Fruit fly (Drosophila melanogaster) whole organism, wandering third instar larva: ENCODE results near the gene Mettl2.

Experiments used
- Abd-B ChIP-seq: fragments of >200 bp; optimal IDR thresholded peaks from 2 replicates; lab custom pipeline; 2017; ENCODE audit warnings: missing biosample characterization, missing genetic modification characterization
- CG32264 ChIP-seq: fragments of 200-800 bp; sonication (Bioruptor generic); optimal IDR thresholded peaks from 2 replicates; lab custom pipeline; 2016; ENCODE audit warnings: missing biosample characterization, missing genetic modification characterization
- CrebA ChIP-seq: fragments of 200-800 bp; sonication (Bioruptor generic); optimal IDR thresholded peaks from 2 replicates; lab custom pipeline; 2016; ENCODE audit warnings: missing biosample characterization, mild to moderate bottlenecking, missing genetic modification characterization, borderline replicate concordance
- Dfd ChIP-seq: fragments of >200 bp; optimal IDR thresholded peaks from 2 replicates; lab custom pipeline; 2017; ENCODE audit warnings: missing biosample characterization, missing genetic modification characterization
- Dif ChIP-seq: fragments of 200-275, 200-300 bp; sonication (Bioruptor generic); optimal IDR thresholded peaks from 2 replicates; lab custom pipeline; 2018; ENCODE audit warnings: missing biosample characterization, missing genetic modification characterization; ENCODE audit not compliant: partially characterized antibody
- GATAd ChIP-seq: sonication (Bioruptor generic); optimal IDR thresholded peaks from 2 replicates; lab custom pipeline; 2016; ENCODE audit warnings: missing biosample characterization, missing genetic modification characterization
- HLH106 ChIP-seq: fragments of 200-800 bp; optimal IDR thresholded peaks from 3 replicates; lab custom pipeline; 2019; ENCODE audit warnings: missing biosample characterization, mild to moderate bottlenecking, missing genetic modification characterization, moderate library complexity
- Hnf4 ChIP-seq: fragments of 200-800 bp; sonication (Bioruptor generic); optimal IDR thresholded peaks from 2 replicates; lab custom pipeline; 2016; ENCODE audit warnings: missing biosample characterization, mild to moderate bottlenecking, missing genetic modification characterization
- Hr83 ChIP-seq: fragments of 200-300 bp; sonication (Bioruptor generic); optimal IDR thresholded peaks from 2 replicates; lab custom pipeline; 2016; ENCODE audit warnings: missing biosample characterization, mild to moderate bottlenecking, missing genetic modification characterization, moderate library complexity; ENCODE audit not compliant: poor library complexity, severe bottlenecking
- Mio ChIP-seq: sonication (Bioruptor generic); optimal IDR thresholded peaks from 2 replicates; lab custom pipeline; 2016; ENCODE audit warnings: missing biosample characterization, missing genetic modification characterization
- Myc ChIP-seq: fragments of >200 bp; optimal IDR thresholded peaks from 2 replicates; lab custom pipeline; 2017
- N ChIP-seq: fragments of >200 bp; optimal IDR thresholded peaks from 2 replicates; lab custom pipeline; 2018; ENCODE audit warnings: missing biosample characterization, missing external identifiers, missing genetic modification characterization
- OdsH ChIP-seq: fragments of 200-800 bp; sonication (Bioruptor generic); optimal IDR thresholded peaks from 2 replicates; lab custom pipeline; 2016; ENCODE audit warnings: missing biosample characterization, mild to moderate bottlenecking, missing genetic modification characterization
- Rel ChIP-seq, 2 experiments: fragments of 200-800 bp; sonication (Bioruptor generic) in 1 of 2; optimal IDR thresholded peaks; 2 replicates in 1 of 2; 3 replicates in 1 of 2; lab custom pipeline; 2016 to 2019; ENCODE audit warnings: mild to moderate bottlenecking in 2 of 2, missing biosample characterization in 2 of 2, missing genetic modification characterization in 2 of 2, moderate library complexity in 1 of 2
- Sp1 ChIP-seq: fragments of 200-800 bp; sonication (Bioruptor generic); optimal IDR thresholded peaks from 3 replicates; lab custom pipeline; 2019; ENCODE audit warnings: missing biosample characterization, mild to moderate bottlenecking, missing genetic modification characterization, moderate library complexity
- Vsx2 ChIP-seq: fragments of 200-300, 225-300 bp; sonication (Bioruptor generic); optimal IDR thresholded peaks from 2 replicates; lab custom pipeline; 2018; ENCODE audit warnings: missing biosample characterization, missing genetic modification characterization; ENCODE audit not compliant: partially characterized antibody
- br ChIP-seq: fragments of 200-800 bp; sonication (Bioruptor generic); optimal IDR thresholded peaks from 2 replicates; lab custom pipeline; 2016; ENCODE audit warnings: missing biosample characterization, missing genetic modification characterization
- brk ChIP-seq: fragments of 200-800 bp; sonication (Bioruptor generic); optimal IDR thresholded peaks from 2 replicates; lab custom pipeline; 2016; ENCODE audit warnings: missing biosample characterization, mild to moderate bottlenecking, missing genetic modification characterization
- dl ChIP-seq, 2 experiments: fragments of 175-275, 200-275 bp in 1 of 2; fragments of 200-275 bp in 1 of 2; sonication (Bioruptor generic); optimal IDR thresholded peaks; lab custom pipeline; 2018; ENCODE audit warnings: mild to moderate bottlenecking in 2 of 2, missing biosample characterization in 2 of 2, missing genetic modification characterization in 2 of 2, moderate library complexity in 2 of 2; ENCODE audit not compliant: partially characterized antibody in 2 of 2, insufficient read depth in 1 of 2
- dmrt93B ChIP-seq: fragments of 200-800 bp; sonication (Bioruptor generic); optimal IDR thresholded peaks from 2 replicates; lab custom pipeline; 2018; ENCODE audit warnings: missing biosample characterization, mild to moderate bottlenecking, missing genetic modification characterization
- dsf ChIP-seq: sonication (Bioruptor generic); optimal IDR thresholded peaks from 2 replicates; lab custom pipeline; 2016; ENCODE audit warnings: missing biosample characterization, missing genetic modification characterization, borderline replicate concordance
- ey ChIP-seq: fragments of 200-800 bp; sonication (Bioruptor generic); optimal IDR thresholded peaks from 2 replicates; lab custom pipeline; 2016; ENCODE audit warnings: missing biosample characterization, missing genetic modification characterization
- foxo ChIP-seq, 2 experiments: fragments of 200-800 bp; sonication (Bioruptor generic); optimal IDR thresholded peaks; 2 replicates in 1 of 2; 3 replicates in 1 of 2; lab custom pipeline; 2016 to 2017; ENCODE audit warnings: missing biosample characterization in 2 of 2, missing genetic modification characterization in 2 of 2
- fru ChIP-seq: fragments of 200-800 bp; sonication (Bioruptor generic); optimal IDR thresholded peaks from 3 replicates; lab custom pipeline; 2016; ENCODE audit warnings: missing biosample characterization, mild to moderate bottlenecking, missing genetic modification characterization
- h ChIP-seq: fragments of 200-800 bp; sonication (Bioruptor generic); optimal IDR thresholded peaks from 3 replicates; lab custom pipeline; 2016; ENCODE audit warnings: missing biosample characterization, mild to moderate bottlenecking, missing genetic modification characterization
- lola ChIP-seq: fragments of >200 bp; optimal IDR thresholded peaks from 2 replicates; lab custom pipeline; 2017; ENCODE audit warnings: missing biosample characterization, missing genetic modification characterization
- psq ChIP-seq: fragments of 200-800 bp; sonication (Bioruptor generic); optimal IDR thresholded peaks from 3 replicates; lab custom pipeline; 2017; ENCODE audit warnings: missing biosample characterization, mild to moderate bottlenecking, missing genetic modification characterization, moderate library complexity
- rgr ChIP-seq: fragments of 200-800 bp; sonication (Bioruptor generic); optimal IDR thresholded peaks from 3 replicates; lab custom pipeline; 2016; ENCODE audit warnings: missing biosample characterization, mild to moderate bottlenecking, missing genetic modification characterization
- sage ChIP-seq: fragments of 200-800 bp; sonication (Bioruptor generic); optimal IDR thresholded peaks from 2 replicates; lab custom pipeline; 2016; ENCODE audit warnings: missing biosample characterization, mild to moderate bottlenecking, missing genetic modification characterization
- sv ChIP-seq: fragments of 200-800 bp; sonication (Bioruptor generic); optimal IDR thresholded peaks from 3 replicates; lab custom pipeline; 2016; ENCODE audit warnings: missing biosample characterization, missing genetic modification characterization
- tai ChIP-seq: sonication (Bioruptor generic); optimal IDR thresholded peaks from 2 replicates; lab custom pipeline; 2016; ENCODE audit warnings: missing biosample characterization, missing genetic modification characterization
- usp ChIP-seq: fragments of >200 bp; optimal IDR thresholded peaks from 2 replicates; lab custom pipeline; 2017; ENCODE audit warnings: missing biosample characterization, missing genetic modification characterization
- woc ChIP-seq: sonication (Bioruptor generic); optimal IDR thresholded peaks from 2 replicates; lab custom pipeline; 2016; ENCODE audit warnings: missing biosample characterization, mild to moderate bottlenecking, missing genetic modification characterization

Gene Mettl2

DNA sequence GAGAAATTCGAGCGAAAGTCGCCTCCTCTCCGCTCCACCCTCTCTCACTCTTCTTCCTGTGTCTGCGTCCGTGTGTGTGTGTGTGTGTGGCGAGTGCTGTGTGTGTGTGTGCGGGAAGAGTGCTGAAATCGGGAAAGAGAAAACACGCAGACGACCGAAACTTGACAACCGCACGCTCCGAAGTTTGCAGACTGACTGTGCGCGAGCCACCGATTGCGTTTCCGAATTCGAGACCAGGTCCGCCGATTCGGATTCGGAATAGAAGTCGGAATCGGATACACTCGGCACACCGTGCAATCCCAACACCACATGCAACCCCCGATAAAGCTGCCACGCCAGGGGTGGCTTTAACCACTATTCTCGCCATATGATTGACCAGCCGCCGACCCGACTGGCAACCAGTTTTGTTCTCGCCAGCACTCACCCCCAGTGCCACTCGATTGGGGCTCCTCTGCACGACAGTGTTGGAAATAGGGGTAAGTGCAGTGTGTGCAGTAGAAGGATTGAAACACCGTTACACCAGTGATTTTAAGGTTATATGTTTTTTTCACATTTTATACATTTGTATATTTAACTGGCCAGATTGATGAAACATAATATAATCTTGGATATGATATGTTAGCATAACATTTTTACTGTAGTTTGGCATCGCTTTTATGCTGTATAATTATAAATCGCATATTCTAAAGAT is 10.7 kb downstream of the Mettl2 start, which contains the start of gene CG13928:
Gene CG13928 (minus strand): TSS at position 202 of the 691 bp plus-strand sequence.
- TF ChIP-seq CG32264 (GFP tag; lab: Kevin White, UChicago) (no peak), Vsx2 (GFP tag; lab: Kevin White, UChicago) (peak; percentile 58), Hr83 (no peak), brk (no peak), Rel (GFP tag; optimal IDR thresholded peaks at IDR 0.05; lab: Kevin White, UChicago) (no peak), Rel (tag; optimal IDR thresholded peaks at IDR 0.05; lab: Kevin White, UChicago) (no peak), sv (GFP tag; lab: Kevin White, UChicago) (no peak), dsf (GFP tag; lab: Kevin White, UChicago) (no peak), Dif (GFP tag; lab: Kevin White, UChicago) (peak; percentile 16)

dm6 chr3L:1626924-1627323 is 12.1 kb downstream of the Mettl2 start:
- TF ChIP-seq dl (GFP tag; optimal IDR thresholded peaks at IDR 0.05; lab: Kevin White, UChicago; ENCODE audit: insufficient read depth in 1 of 2, partially characterized antibody in 2 of 2) (no peak), Vsx2 (GFP tag; lab: Kevin White, UChicago) (peak; percentile 15)

- TF ChIP-seq psq (GFP tag; lab: Kevin White, UChicago) (no peak), foxo (GFP tag; optimal IDR thresholded peaks at IDR 0.05; lab: Kevin White, UChicago) (peak in 1 of 2 experiments; percentile 66), GATAd (GFP tag; lab: Kevin White, UChicago) (no peak), dsf (GFP tag; lab: Kevin White, UChicago) (no peak), Myc (lab: Kevin White, UChicago) (peak; percentile 88), rgr (GFP tag; lab: Kevin White, UChicago) (peak; percentile 46), Hnf4 (GFP tag; lab: Kevin White, UChicago) (no peak), OdsH (GFP tag; lab: Kevin White, UChicago) (peak; percentile 46), Rel (GFP tag; optimal IDR thresholded peaks at IDR 0.05; lab: Kevin White, UChicago) (no peak), Rel (tag; optimal IDR thresholded peaks at IDR 0.05; lab: Kevin White, UChicago) (peak; percentile 35), br (GFP tag; lab: Kevin White, UChicago) (peak; percentile 8), HLH106 (tag; lab: Kevin White, UChicago) (peak; percentile 59), Sp1 (GFP tag; lab: Kevin White, UChicago) (peak; percentile 31), h (GFP tag; lab: Kevin White, UChicago) (peak; percentile 64), Dfd (GFP tag; lab: Kevin White, UChicago) (no peak), Vsx2 (GFP tag; lab: Kevin White, UChicago) (no peak), Hr83 (peak; percentile 47), sage (GFP tag; lab: Kevin White, UChicago) (no peak), ey (GFP tag; lab: Kevin White, UChicago) (peak; percentile 43), usp (GFP tag; lab: Kevin White, UChicago) (no peak), woc (GFP tag; lab: Kevin White, UChicago) (peak; percentile 88), fru (GFP tag; lab: Kevin White, UChicago) (peak; percentile 58)
Observed at dm6 chr3L:1618116-1618727, 20.8 kb downstream of the Mettl2 start, which contains the start of the genes CG13926, ABCB7 and CG33230. CG13926 (minus strand) TSS chr3L:1618158. ABCB7 (plus strand) TSS chr3L:1618414. CG33230 (plus strand) TSS chr3L:1618414.

DNA sequence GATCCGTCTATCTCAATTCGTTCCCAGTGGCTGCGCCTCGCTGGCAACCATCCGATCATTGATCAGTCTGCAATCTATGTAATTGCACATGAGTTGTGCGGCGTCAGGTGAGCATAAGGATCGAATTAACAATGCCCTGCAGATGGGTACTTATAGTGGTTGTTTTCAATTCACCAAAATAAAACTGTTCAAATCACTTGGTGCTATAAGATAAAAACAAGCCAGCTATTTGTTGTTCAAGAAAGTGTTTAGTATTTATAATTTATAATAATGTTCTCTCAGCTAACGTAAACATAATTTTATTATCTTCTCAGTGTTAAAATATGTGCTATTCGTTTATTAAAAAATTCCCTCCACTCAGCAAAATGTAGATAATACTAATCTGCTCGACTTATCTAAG is 23.3 kb downstream of the Mettl2 start, which contains the start of gene CG12105:
Gene CG12105 (minus strand): TSS at position 101 of the 400 bp plus-strand sequence.
- TF ChIP-seq GATAd (GFP tag; lab: Kevin White, UChicago) (no peak), Dif (GFP tag; lab: Kevin White, UChicago) (no peak), Mio (GFP tag; lab: Kevin White, UChicago) (no peak), usp (GFP tag; lab: Kevin White, UChicago) (no peak), dmrt93B (GFP tag; lab: Kevin White, UChicago) (no peak), CrebA (no peak), Myc (lab: Kevin White, UChicago) (no peak), OdsH (GFP tag; lab: Kevin White, UChicago) (no peak), lola (no peak), N (no peak), dl (GFP tag; optimal IDR thresholded peaks at IDR 0.05; lab: Kevin White, UChicago; ENCODE audit: insufficient read depth in 1 of 2, partially characterized antibody in 2 of 2) (no peak), Vsx2 (GFP tag; lab: Kevin White, UChicago) (no peak), sage (GFP tag; lab: Kevin White, UChicago) (no peak), Dfd (GFP tag; lab: Kevin White, UChicago) (no peak), tai (GFP tag; lab: Kevin White, UChicago) (no peak), woc (GFP tag; lab: Kevin White, UChicago) (no peak), Hnf4 (GFP tag; lab: Kevin White, UChicago) (no peak), Abd-B (GFP tag; lab: Kevin White, UChicago) (no peak)
